Fruit fly (Drosophila melanogaster) whole organism, prepupa: ENCODE data around the gene kat-60L1.

ENCODE experiments used
- Blimp-1 ChIP-seq: fragments of 200-800 bp; sonication (Bioruptor generic); optimal IDR thresholded peaks from 3 replicates; lab custom pipeline; 2017; ENCODE audit warnings: missing biosample characterization, missing genetic modification characterization, mild to moderate bottlenecking, moderate library complexity, missing genetic modification reagents
- CG11762 ChIP-seq: fragments of 200-800 bp; sonication (Bioruptor generic); optimal IDR thresholded peaks from 3 replicates; lab custom pipeline; 2016; ENCODE audit warnings: missing biosample characterization, missing genetic modification characterization; ENCODE audit not compliant: insufficient read depth
- CG1621 ChIP-seq: fragments of 200-800 bp; sonication (Bioruptor generic); optimal IDR thresholded peaks from 3 replicates; lab custom pipeline; 2018; ENCODE audit warnings: missing biosample characterization, mild to moderate bottlenecking, missing genetic modification characterization
- CG3032 ChIP-seq: fragments of 200-800 bp; optimal IDR thresholded peaks from 2 replicates; lab custom pipeline; 2019; ENCODE audit warnings: missing biosample characterization, mild to moderate bottlenecking, missing genetic modification characterization, moderate library complexity
- CG31627 ChIP-seq: fragments of 200-800 bp; sonication (Bioruptor generic); optimal IDR thresholded peaks from 3 replicates; lab custom pipeline; 2016; ENCODE audit warnings: missing biosample characterization, missing genetic modification characterization
- CG3919 ChIP-seq: fragments of 200-800 bp; sonication (Bioruptor generic); optimal IDR thresholded peaks from 3 replicates; lab custom pipeline; 2016; ENCODE audit warnings: missing biosample characterization, missing genetic modification characterization
- CG4318 ChIP-seq: fragments of 200-800 bp; sonication (Bioruptor generic); optimal IDR thresholded peaks from 3 replicates; lab custom pipeline; 2017; ENCODE audit warnings: missing biosample characterization, mild to moderate bottlenecking, missing genetic modification characterization
- CG6163 ChIP-seq: fragments of 200-800 bp; sonication (Bioruptor generic); IDR thresholded peaks from 3 replicates; pipeline ENCODE4 v1.3.6; 2022; ENCODE audit warnings: missing biosample characterization, missing genetic modification characterization
- CG6276 ChIP-seq: fragments of 200-800 bp; sonication (Bioruptor generic); optimal IDR thresholded peaks from 2 replicates; lab custom pipeline; 2017; ENCODE audit warnings: missing biosample characterization, mild to moderate bottlenecking, missing genetic modification characterization
- CG8119 ChIP-seq: fragments of 200-800 bp; sonication (Bioruptor generic); IDR thresholded peaks from 3 replicates; pipeline ENCODE4 v1.3.6; 2022; ENCODE audit warnings: missing biosample characterization, missing genetic modification characterization
- CG8632 ChIP-seq: fragments of 200-800 bp; sonication (Bioruptor generic); optimal IDR thresholded peaks from 3 replicates; lab custom pipeline; 2016; ENCODE audit warnings: missing biosample characterization, missing genetic modification characterization
- Eip78C ChIP-seq: fragments of 200-800 bp; sonication (Bioruptor generic); peaks from one replicate; lab custom pipeline; 2016; ENCODE audit warnings: missing biosample characterization, missing genetic modification characterization
- Eip93F ChIP-seq: fragments of 200-800 bp; sonication (Bioruptor generic); optimal IDR thresholded peaks from 2 replicates; lab custom pipeline; 2016; ENCODE audit warnings: missing biosample characterization, mild to moderate bottlenecking, missing genetic modification characterization
- Ets21C ChIP-seq: fragments of 200-800 bp; sonication (Bioruptor generic); optimal IDR thresholded peaks from 3 replicates; lab custom pipeline; 2016; ENCODE audit warnings: missing biosample characterization, missing genetic modification characterization
- Ets96B ChIP-seq: fragments of 200-800 bp; optimal IDR thresholded peaks from 2 replicates; lab custom pipeline; 2019; ENCODE audit warnings: missing biosample characterization, mild to moderate bottlenecking, missing genetic modification characterization, moderate library complexity
- Hr4 ChIP-seq: fragments of 200-800 bp; sonication (Bioruptor generic); optimal IDR thresholded peaks from 3 replicates; lab custom pipeline; 2016; ENCODE audit warnings: missing biosample characterization, missing genetic modification characterization
- Lpt ChIP-seq: fragments of 200-800 bp; sonication (Bioruptor generic); optimal IDR thresholded peaks from 3 replicates; lab custom pipeline; 2016; ENCODE audit warnings: missing biosample characterization, missing genetic modification characterization
- OdsH ChIP-seq: fragments of 200-800 bp; sonication (Bioruptor generic); optimal IDR thresholded peaks from 3 replicates; lab custom pipeline; 2016; ENCODE audit warnings: missing biosample characterization, missing genetic modification characterization
- Smox ChIP-seq: fragments of 200-800 bp; sonication (Bioruptor generic); optimal IDR thresholded peaks from 3 replicates; lab custom pipeline; 2016; ENCODE audit warnings: missing biosample characterization, missing genetic modification characterization
- Sox102F ChIP-seq: fragments of 200-800 bp; sonication (Bioruptor generic); optimal IDR thresholded peaks from 2 replicates; lab custom pipeline; 2016; ENCODE audit warnings: missing biosample characterization, mild to moderate bottlenecking, missing genetic modification characterization
- Sox14 ChIP-seq: fragments of 200-800 bp; sonication (Bioruptor generic); optimal IDR thresholded peaks from 3 replicates; lab custom pipeline; 2016; ENCODE audit warnings: missing biosample characterization, missing genetic modification characterization
- Sox15 ChIP-seq: fragments of 200-800 bp; sonication (Bioruptor generic); optimal IDR thresholded peaks from 3 replicates; lab custom pipeline; 2016; ENCODE audit warnings: missing biosample characterization, missing genetic modification characterization
- achi ChIP-seq: fragments of 200-800 bp; sonication (Bioruptor generic); optimal IDR thresholded peaks from 3 replicates; lab custom pipeline; 2016; ENCODE audit warnings: missing biosample characterization, missing genetic modification characterization
- cyc ChIP-seq: fragments of 200-800 bp; sonication (Bioruptor generic); optimal IDR thresholded peaks from 3 replicates; lab custom pipeline; 2016; ENCODE audit warnings: missing biosample characterization, missing genetic modification characterization
- eg ChIP-seq: fragments of 200-800 bp; sonication (Bioruptor generic); IDR thresholded peaks from 3 replicates; pipeline ENCODE4 v1.3.6; 2022; ENCODE audit warnings: missing biosample characterization, missing genetic modification characterization
- esn ChIP-seq: fragments of 200-800 bp; sonication (Bioruptor generic); optimal IDR thresholded peaks from 2 replicates; lab custom pipeline; 2016; ENCODE audit warnings: missing biosample characterization, mild to moderate bottlenecking, missing genetic modification characterization, moderate library complexity
- fd85E ChIP-seq: fragments of 200-800 bp; sonication (Bioruptor generic); optimal IDR thresholded peaks from 3 replicates; lab custom pipeline; 2016; ENCODE audit warnings: missing biosample characterization, missing genetic modification characterization
- fkh ChIP-seq: fragments of 200-800 bp; sonication (Bioruptor generic); optimal IDR thresholded peaks from 3 replicates; lab custom pipeline; 2017; ENCODE audit warnings: missing biosample characterization, mild to moderate bottlenecking, missing genetic modification characterization, moderate library complexity
- lz ChIP-seq: fragments of 200-800 bp; sonication (Bioruptor generic); optimal IDR thresholded peaks from 3 replicates; lab custom pipeline; 2016; ENCODE audit warnings: missing biosample characterization, missing genetic modification characterization
- pdm3 ChIP-seq: fragments of 200-800 bp; sonication (Bioruptor generic); optimal IDR thresholded peaks from 3 replicates; lab custom pipeline; 2016; ENCODE audit warnings: missing biosample characterization, missing genetic modification characterization
- ss ChIP-seq, 2 experiments: fragments of 200-800 bp; sonication (Bioruptor generic); optimal IDR thresholded peaks; 2 replicates in 1 of 2; 3 replicates in 1 of 2; lab custom pipeline; 2017 to 2018; ENCODE audit warnings: mild to moderate bottlenecking in 2 of 2, missing biosample characterization in 2 of 2, missing genetic modification characterization in 2 of 2, moderate library complexity in 1 of 2
- svp ChIP-seq: fragments of 200-800 bp; sonication (Bioruptor generic); peaks from one replicate; lab custom pipeline; 2016; ENCODE audit warnings: missing biosample characterization, missing genetic modification characterization
- topi ChIP-seq: fragments of 200-800 bp; sonication (Bioruptor generic); optimal IDR thresholded peaks from 3 replicates; lab custom pipeline; 2016; ENCODE audit warnings: missing biosample characterization, missing genetic modification characterization

Gene kat-60L1

dm6 chr3R:5736305-5736869 lies 45.2 kb upstream of the kat-60L1 start, which contains the start of the genes CG2100 and CG1236 (continued):
- TF ChIP-seq topi (peak; percentile 68), CG31627 (GFP tag; lab: Kevin White, UChicago) (peak; percentile 67), CG6163 (GFP tag; lab: Robert Waterston, UW) (peak; percentile 76), OdsH (GFP tag; lab: Kevin White, UChicago) (peak; percentile 86), Ets21C (GFP tag; lab: Kevin White, UChicago) (peak; percentile 57), Sox15 (GFP tag; lab: Kevin White, UChicago) (peak; percentile 70), Lpt (peak; percentile 75), eg (GFP tag; lab: Robert Waterston, UW) (no peak; the same call in 1 of the 3 replicates), achi (GFP tag; lab: Kevin White, UChicago) (peak; percentile 86), CG3032 (peak; percentile 83), Hr4 (GFP tag; lab: Kevin White, UChicago) (peak; percentile 62), CG11762 (GFP tag; lab: Kevin White, UChicago) (peak; percentile 64), Eip93F (GFP tag; lab: Kevin White, UChicago) (peak; percentile 22), Smox (GFP tag; lab: Kevin White, UChicago) (no peak), CG8632 (GFP tag; lab: Kevin White, UChicago) (peak; percentile 79), CG8119 (GFP tag; lab: Robert Waterston, UW) (peak; percentile 87), fd85E (GFP tag; lab: Kevin White, UChicago) (no peak), pdm3 (GFP tag; lab: Kevin White, UChicago) (no peak)

DNA sequence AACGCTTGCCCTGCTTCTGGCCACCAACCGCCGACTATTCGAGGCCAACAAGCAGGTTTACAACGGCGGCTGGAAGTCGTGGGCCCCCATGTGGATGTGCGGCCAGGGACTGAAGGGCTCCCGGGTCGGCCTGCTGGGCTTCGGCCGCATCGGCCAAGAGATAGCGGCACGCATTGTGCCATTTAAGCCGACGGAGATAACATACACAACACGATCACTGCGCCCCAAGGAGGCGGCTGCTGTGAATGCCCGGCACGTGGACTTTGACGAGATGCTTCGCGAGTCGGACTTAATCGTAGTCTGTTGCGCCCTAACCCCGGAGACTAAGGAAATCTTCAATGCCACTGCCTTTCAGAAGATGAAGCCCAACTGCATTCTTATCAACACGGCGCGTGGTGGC lies 44.3 kb upstream of the kat-60L1 start:
- no peak for TF ChIP-seq CG8632 (GFP tag; lab: Kevin White, UChicago)
- TF ChIP-seq CG3919 (GFP tag; lab: Kevin White, UChicago), result no peak
- TF ChIP-seq ss (GFP tag; optimal IDR thresholded peaks at IDR 0.05; lab: Kevin White, UChicago), result peak in 1 of 2 experiments; percentile 62
- 0 out of 3 replicates have a peak, but pooled peaks have one; percentile 12 for TF ChIP-seq eg (GFP tag; lab: Robert Waterston, UW)
- TF ChIP-seq topi, result no peak
- TF ChIP-seq CG4318 (GFP tag; lab: Kevin White, UChicago), result no peak
- no peak for TF ChIP-seq Sox14
- peak; percentile 95 for TF ChIP-seq svp
- TF ChIP-seq Eip78C (GFP tag; lab: Kevin White, UChicago), result peak; percentile 60
- TF ChIP-seq CG6276 (GFP tag; lab: Kevin White, UChicago), result no peak

DNA sequence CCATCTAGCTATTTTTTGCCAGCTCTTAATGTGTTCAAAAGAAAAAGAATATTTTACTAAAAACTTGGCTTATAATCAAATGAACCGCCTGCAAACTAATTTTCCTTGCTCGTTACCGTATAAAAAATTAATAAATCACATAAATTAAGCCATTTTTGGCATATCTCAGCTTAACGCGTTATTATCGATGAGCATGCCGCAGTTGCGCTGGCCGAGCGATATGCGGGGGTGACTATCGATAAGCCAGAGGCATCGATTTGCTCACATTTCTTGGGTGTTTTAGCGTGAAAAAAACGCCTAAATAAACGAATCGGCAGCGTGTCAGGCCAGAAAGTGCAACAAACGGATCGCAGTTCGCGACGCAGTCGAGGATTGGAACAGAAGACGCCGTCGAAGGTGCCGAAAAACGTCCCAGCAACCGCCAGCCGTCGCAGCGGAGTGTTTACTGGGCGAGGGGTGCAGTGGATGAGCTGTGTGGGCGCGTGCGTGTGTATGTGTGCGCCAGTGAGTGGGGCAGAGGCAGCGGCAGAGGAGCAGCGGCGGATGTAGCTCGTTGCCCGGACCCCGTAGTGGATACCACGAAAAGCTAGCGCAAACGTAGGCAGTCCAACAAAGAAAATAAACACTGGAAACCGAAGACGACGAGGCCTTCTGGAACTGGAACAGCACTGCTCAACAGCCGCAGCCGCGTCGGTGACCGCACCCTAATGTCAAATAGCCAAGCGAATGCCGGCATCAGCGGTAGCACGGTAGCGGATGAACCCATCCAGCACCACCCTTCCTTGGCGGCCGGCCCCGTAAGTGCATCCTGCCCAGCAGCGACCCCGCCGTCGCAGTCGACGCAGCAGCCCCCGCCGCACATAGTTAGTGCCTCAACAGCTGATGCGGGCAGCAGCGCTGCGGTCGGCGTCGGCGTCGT lies 39.0 kb upstream of the kat-60L1 start, which contains the start of the genes Sym and Madm:
TSS of gene Sym (minus strand) at position 199 of the 919 bp plus-strand sequence.
TSS of gene Madm (plus strand) at position 233 of the 919 bp plus-strand sequence.
- TF ChIP-seq eg (GFP tag; lab: Robert Waterston, UW), result no peak
- TF ChIP-seq CG6276 (GFP tag; lab: Kevin White, UChicago), result no peak
- TF ChIP-seq CG8119 (GFP tag; lab: Robert Waterston, UW), result 0 out of 3 replicates have a peak, but pooled peaks have one; percentile 22
- TF ChIP-seq topi, result peak; percentile 39
- TF ChIP-seq CG4318 (GFP tag; lab: Kevin White, UChicago), result no peak
- peak; percentile 41 for TF ChIP-seq Sox14
- peak; percentile 20 for TF ChIP-seq fkh
- TF ChIP-seq cyc, result peak; percentile 41
- peak; percentile 72 for TF ChIP-seq svp
- TF ChIP-seq CG3032, result peak; percentile 26
- peak; percentile 10 for TF ChIP-seq Ets96B (tag; lab: Kevin White, UChicago)
- peak; percentile 25 for TF ChIP-seq lz (GFP tag; lab: Kevin White, UChicago)
- no peak for TF ChIP-seq Sox102F (GFP tag; lab: Kevin White, UChicago)
- peak; percentile 42 for TF ChIP-seq CG1621 (tag; lab: Kevin White, UChicago)
- TF ChIP-seq CG31627 (GFP tag; lab: Kevin White, UChicago), result peak; percentile 55
- peak; percentile 76 for TF ChIP-seq Eip78C (GFP tag; lab: Kevin White, UChicago)
- peak; percentile 49 for TF ChIP-seq esn (GFP tag; lab: Kevin White, UChicago)
- TF ChIP-seq Blimp-1 (GFP tag; lab: Kevin White, UChicago), result no peak
